Worm (Caenorhabditis elegans) whole organism, L4 larva: ENCODE measurements around the gene nlp-101.

ENCODE experiments used
- F10B5.3 ChIP-seq: sonication (generic microtip); optimal IDR thresholded peaks from 2 replicates; lab custom pipeline; 2016; ENCODE audit warnings: mild to moderate bottlenecking, missing genetic modification characterization, missing compliant biosample characterization
- F44E2.7 ChIP-seq: fragments of 200-800 bp; sonication (Bioruptor generic); IDR thresholded peaks from 2 replicates; pipeline ENCODE4 v2.1.2; 2022; ENCODE audit warnings: missing genetic modification characterization, missing compliant biosample characterization
- R02D3.7 ChIP-seq: fragments of 150-350 bp; sonication (generic microtip); optimal IDR thresholded peaks from 3 replicates; lab custom pipeline; 2014; ENCODE audit warnings: missing biosample characterization, missing genetic modification characterization
- T20F7.1 ChIP-seq: fragments of 200-800 bp; sonication (Bioruptor generic); optimal IDR thresholded peaks from 2 replicates; lab custom pipeline; 2018; ENCODE audit warnings: mild to moderate bottlenecking, missing genetic modification characterization, missing compliant biosample characterization
- T26A8.4 ChIP-seq: fragments of 200-800 bp; sonication (Bioruptor generic); IDR thresholded peaks from 2 replicates; pipeline ENCODE4 v1.3.6; 2022; ENCODE audit warnings: missing genetic modification characterization, missing compliant biosample characterization
- Y105C5A.15 ChIP-seq: fragments of 200-800 bp; sonication (Bioruptor generic); IDR thresholded peaks from 2 replicates; pipeline ENCODE4 v1.3.6; 2022; ENCODE audit warnings: missing genetic modification characterization, missing compliant biosample characterization
- Y48G9A.11 ChIP-seq: fragments of 200-800 bp; sonication (Bioruptor generic); IDR thresholded peaks from 2 replicates; pipeline ENCODE4 v1.3.6; 2022; ENCODE audit warnings: missing genetic modification reagents, missing genetic modification characterization, missing compliant biosample characterization
- Y75B8A.6 ChIP-seq: fragments of 200-800 bp; sonication (Bioruptor generic); IDR thresholded peaks from 2 replicates; pipeline ENCODE4 v1.3.6; 2022; ENCODE audit warnings: missing genetic modification reagents, missing genetic modification characterization, missing compliant biosample characterization
- aha-1 ChIP-seq: fragments of 150-350 bp; peaks from one replicate; lab custom pipeline; 2014; ENCODE audit warnings: missing biosample characterization, missing genetic modification characterization
- ama-1 ChIP-seq: fragments of 150-350 bp; optimal IDR thresholded peaks from 2 replicates; lab custom pipeline; 2014; ENCODE audit warnings: inconsistent platforms, mixed read lengths
- attf-4 ChIP-seq: sonication (generic microtip); optimal IDR thresholded peaks from 3 replicates; lab custom pipeline; 2017; ENCODE audit warnings: missing biosample characterization, missing genetic modification characterization
- ceh-44 ChIP-seq: fragments of 200-800 bp; sonication (Bioruptor generic); IDR thresholded peaks from 2 replicates; pipeline ENCODE4 v1.3.6; 2022; ENCODE audit warnings: missing genetic modification reagents, missing genetic modification characterization, missing compliant biosample characterization
- ceh-82 ChIP-seq: sonication (generic microtip); optimal IDR thresholded peaks from 2 replicates; lab custom pipeline; 2017; ENCODE audit warnings: missing biosample characterization, missing genetic modification characterization
- ces-1 ChIP-seq: fragments of 150-350 bp; sonication (generic microtip); optimal IDR thresholded peaks from 4 replicates; lab custom pipeline; 2014; ENCODE audit warnings: missing biosample characterization, missing genetic modification reagents, missing genetic modification characterization
- cey-2 ChIP-seq: sonication (generic microtip); optimal IDR thresholded peaks from 3 replicates; lab custom pipeline; 2017; ENCODE audit warnings: missing genetic modification characterization, mild to moderate bottlenecking, missing compliant biosample characterization, antibody characterized with exemption, borderline replicate concordance; ENCODE audit not compliant: insufficient read depth
- daf-12 ChIP-seq: fragments of 150-350 bp; optimal IDR thresholded peaks from 2 replicates; lab custom pipeline; 2014; ENCODE audit warnings: missing biosample characterization, missing genetic modification reagents, missing genetic modification characterization
- daf-8 ChIP-seq: fragments of 200-800 bp; sonication (Bioruptor generic); IDR thresholded peaks from 2 replicates; pipeline ENCODE4 v1.3.6; 2022; ENCODE audit warnings: missing genetic modification characterization, missing compliant biosample characterization
- duxl-1 ChIP-seq: sonication (generic microtip); optimal IDR thresholded peaks from 2 replicates; lab custom pipeline; 2016; ENCODE audit warnings: mild to moderate bottlenecking, missing genetic modification characterization, moderate library complexity, missing compliant biosample characterization; ENCODE audit not compliant: poor library complexity
- egl-27 ChIP-seq: sonication (generic microtip); optimal IDR thresholded peaks from 3 replicates; lab custom pipeline; 2017; ENCODE audit warnings: missing biosample characterization, missing genetic modification reagents, missing genetic modification characterization
- gei-8 ChIP-seq: fragments of 200-800 bp; sonication (Bioruptor generic); optimal IDR thresholded peaks from 2 replicates; lab custom pipeline; 2018; ENCODE audit warnings: mild to moderate bottlenecking, missing genetic modification characterization, missing compliant biosample characterization
- hif-1 ChIP-seq, 2 experiments: sonication (generic microtip); optimal IDR thresholded peaks; 2 replicates each; lab custom pipeline; 2016 to 2017; ENCODE audit warnings: missing compliant biosample characterization in 2 of 2, missing genetic modification characterization in 2 of 2, missing genetic modification reagents in 2 of 2, missing genotype in 2 of 2, mild to moderate bottlenecking in 1 of 2
- hlh-11 ChIP-seq: fragments of 200-800 bp; sonication (Bioruptor generic); optimal IDR thresholded peaks from 2 replicates; lab custom pipeline; 2018; ENCODE audit warnings: mild to moderate bottlenecking, missing genetic modification characterization, missing compliant biosample characterization
- hlh-30 ChIP-seq: sonication (generic microtip); optimal IDR thresholded peaks from 2 replicates; lab custom pipeline; 2017; ENCODE audit warnings: antibody characterized with exemption, mild to moderate bottlenecking, missing genetic modification characterization, missing compliant biosample characterization; ENCODE audit not compliant: insufficient read depth
- jun-1 ChIP-seq: fragments of 150-350 bp; optimal IDR thresholded peaks from 2 replicates; lab custom pipeline; 2014; ENCODE audit warnings: missing biosample characterization, missing genetic modification reagents, missing genetic modification characterization
- lin-13 ChIP-seq: fragments of 150-350 bp; optimal IDR thresholded peaks from 2 replicates; lab custom pipeline; 2014; ENCODE audit warnings: missing biosample characterization, missing genetic modification reagents, missing genetic modification characterization
- lin-29 ChIP-seq: fragments of 200-800 bp; sonication (Bioruptor generic); IDR thresholded peaks from 2 replicates; pipeline ENCODE4 v1.3.6; 2022; ENCODE audit warnings: missing genetic modification reagents, missing genetic modification characterization, missing compliant biosample characterization
- lin-39 ChIP-seq: fragments of 150-350 bp; optimal IDR thresholded peaks from 2 replicates; lab custom pipeline; 2014; ENCODE audit warnings: missing biosample characterization, missing genetic modification reagents, missing genetic modification characterization
- lir-3 ChIP-seq: sonication (generic microtip); optimal IDR thresholded peaks from 2 replicates; lab custom pipeline; 2016; ENCODE audit warnings: mild to moderate bottlenecking, missing genetic modification characterization, missing compliant biosample characterization
- mes-2 ChIP-seq: sonication (generic microtip); optimal IDR thresholded peaks from 2 replicates; lab custom pipeline; 2016; ENCODE audit warnings: missing genotype, mild to moderate bottlenecking, missing genetic modification characterization, missing compliant biosample characterization; ENCODE audit not compliant: poor library complexity, severe bottlenecking
- mxl-2 ChIP-seq: fragments of 200-800 bp; sonication (Bioruptor generic); conservative IDR thresholded peaks from 2 replicates; pipeline ENCODE4 v1.3.6; 2022; ENCODE audit warnings: missing genetic modification reagents, missing genetic modification characterization, missing compliant biosample characterization
- mxl-3 ChIP-seq: fragments of 200-800 bp; sonication (Bioruptor generic); optimal IDR thresholded peaks from 2 replicates; lab custom pipeline; 2018; ENCODE audit warnings: mild to moderate bottlenecking, missing genetic modification characterization, missing compliant biosample characterization
- nhr-10 ChIP-seq: fragments of 150-350 bp; optimal IDR thresholded peaks from 2 replicates; lab custom pipeline; 2014; ENCODE audit warnings: missing biosample characterization, missing genetic modification characterization
- nhr-102 ChIP-seq: sonication (generic microtip); optimal IDR thresholded peaks from 2 replicates; lab custom pipeline; 2016; ENCODE audit warnings: mild to moderate bottlenecking, missing genetic modification characterization, moderate library complexity, missing compliant biosample characterization
- nhr-111 ChIP-seq: fragments of 200-800 bp; sonication (Bioruptor generic); optimal IDR thresholded peaks from 2 replicates; lab custom pipeline; 2018; ENCODE audit warnings: mild to moderate bottlenecking, missing genetic modification characterization, missing compliant biosample characterization
- nhr-237 ChIP-seq: sonication (generic microtip); optimal IDR thresholded peaks from 2 replicates; lab custom pipeline; 2017; ENCODE audit warnings: missing biosample characterization, missing genetic modification characterization
- nhr-6 ChIP-seq: fragments of 150-350 bp; optimal IDR thresholded peaks from 2 replicates; lab custom pipeline; 2014; ENCODE audit warnings: missing biosample characterization, missing genetic modification characterization
- nhr-76 ChIP-seq: fragments of 150-350 bp; optimal IDR thresholded peaks from 2 replicates; lab custom pipeline; 2014; ENCODE audit warnings: missing biosample characterization, missing genetic modification characterization
- nhr-77 ChIP-seq: fragments of 150-350 bp; optimal IDR thresholded peaks from 2 replicates; lab custom pipeline; 2014; ENCODE audit warnings: missing biosample characterization, missing genetic modification characterization
- pha-4 ChIP-seq, 2 experiments: fragments of 150-350 bp in 1 of 2; fragments of 200-800 bp in 1 of 2; sonication (Bioruptor generic) in 1 of 2; IDR thresholded peaks in 1 of 2; optimal IDR thresholded peaks in 1 of 2; 2 replicates each; pipeline versions ENCODE4 v1.3.6 to Lab custom; 2014 to 2022; ENCODE audit warnings: missing genetic modification characterization in 2 of 2, missing genetic modification reagents in 2 of 2, missing biosample characterization in 1 of 2, missing compliant biosample characterization in 1 of 2
- php-3 ChIP-seq: fragments of 200-800 bp; sonication (Bioruptor generic); IDR thresholded peaks from 2 replicates; pipeline ENCODE4 v1.3.6; 2022; ENCODE audit warnings: missing genetic modification reagents, missing genetic modification characterization, missing compliant biosample characterization
- saeg-2 ChIP-seq: fragments of 200-800 bp; sonication (Bioruptor generic); IDR thresholded peaks from 2 replicates; pipeline ENCODE4 v1.3.6; 2022; ENCODE audit warnings: missing genetic modification reagents, missing genetic modification characterization, missing compliant biosample characterization
- skn-1 ChIP-seq: fragments of 150-350 bp; optimal IDR thresholded peaks from 2 replicates; lab custom pipeline; 2014; ENCODE audit warnings: missing biosample characterization, missing genetic modification characterization
- tag-97 ChIP-seq: fragments of 200-800 bp; sonication (Bioruptor generic); IDR thresholded peaks from 2 replicates; pipeline ENCODE4 v1.3.6; 2022; ENCODE audit warnings: missing genetic modification characterization, missing compliant biosample characterization
- tra-1 ChIP-seq: fragments of 200-800 bp; sonication (Bioruptor generic); IDR thresholded peaks from 2 replicates; pipeline ENCODE4 v1.3.6; 2022; ENCODE audit warnings: missing genetic modification reagents, missing genetic modification characterization, missing compliant biosample characterization
- unc-39 ChIP-seq: sonication (generic microtip); optimal IDR thresholded peaks from 2 replicates; lab custom pipeline; 2017; ENCODE audit warnings: missing biosample characterization, missing genetic modification characterization
- vab-7 ChIP-seq: fragments of 200-800 bp; sonication (Bioruptor generic); IDR thresholded peaks from 2 replicates; pipeline ENCODE4 v1.3.6; 2022; ENCODE audit warnings: missing genetic modification reagents, missing genetic modification characterization, missing compliant biosample characterization
- zag-1 ChIP-seq: fragments of 150-350 bp; optimal IDR thresholded peaks from 2 replicates; lab custom pipeline; 2014; ENCODE audit warnings: missing biosample characterization, missing genetic modification characterization
- zfp-2 ChIP-seq: sonication (generic microtip); optimal IDR thresholded peaks from 2 replicates; lab custom pipeline; 2016; ENCODE audit warnings: mild to moderate bottlenecking, missing genetic modification characterization, missing compliant biosample characterization
- zfp-3 ChIP-seq: fragments of 200-800 bp; sonication (Bioruptor generic); conservative IDR thresholded peaks from 2 replicates; pipeline ENCODE4 v1.3.6; 2022; ENCODE audit warnings: missing genetic modification reagents, missing genetic modification characterization, missing compliant biosample characterization
- zip-11 ChIP-seq: fragments of 200-800 bp; sonication (Bioruptor generic); IDR thresholded peaks from 2 replicates; pipeline ENCODE4 v1.3.6; 2022; ENCODE audit warnings: missing genetic modification characterization, missing compliant biosample characterization

Gene nlp-101

DNA sequence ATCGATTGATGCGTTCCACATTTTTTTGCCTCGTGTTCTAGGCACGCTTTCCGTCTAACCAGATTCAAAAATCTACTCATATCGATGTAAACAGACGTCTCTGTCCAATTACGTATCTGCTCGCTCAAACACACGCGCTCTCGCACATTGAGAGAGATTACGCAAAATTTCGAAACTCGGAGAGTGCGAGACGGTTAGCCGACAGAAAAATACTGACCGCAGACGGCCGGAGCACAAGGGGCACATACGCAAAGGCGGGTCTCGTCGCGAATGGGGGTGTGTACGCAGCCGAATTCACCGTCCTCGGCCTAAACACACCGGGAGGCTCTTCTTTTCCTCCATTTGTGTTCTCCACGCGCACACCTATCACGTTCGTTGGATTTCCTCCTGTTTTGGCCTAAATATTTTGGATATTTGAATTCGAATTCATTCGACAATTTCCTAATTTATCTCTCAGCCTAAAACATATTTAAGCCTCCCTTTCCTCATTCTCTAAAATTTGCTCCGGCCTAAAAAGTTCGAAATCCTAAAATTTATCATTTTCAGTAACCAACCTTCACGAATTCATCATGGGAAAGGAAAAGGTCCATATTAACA is 15.5 kb upstream of the nlp-101 start, which contains the start of gene eef-1A.2 (continued):
- TF ChIP-seq lin-13, result peak; percentile 89
- peak; percentile 78 for TF ChIP-seq nhr-102 (tag; lab: Kevin White, UChicago)
- peak; percentile 64 for TF ChIP-seq zfp-2
- TF ChIP-seq nhr-10 (tag; lab: Kevin White, UChicago), result peak; percentile 58
- TF ChIP-seq lin-39 (tag; lab: Kevin White, UChicago), result no peak
- no peak for TF ChIP-seq R02D3.7 (tag; lab: Kevin White, UChicago)
- TF ChIP-seq nhr-77 (tag; lab: Kevin White, UChicago), result peak; percentile 89
- TF ChIP-seq vab-7 (GFP tag; lab: Robert Waterston, UW), result peak; percentile 45; the same call in 1 of the 2 replicates
- no peak for TF ChIP-seq zip-11 (GFP tag; lab: Robert Waterston, UW)
- TF ChIP-seq T20F7.1 (GFP tag; lab: Kevin White, UChicago), result peak; percentile 84
- no peak for TF ChIP-seq nhr-111
- TF ChIP-seq mes-2, result peak; percentile 81
- no peak for TF ChIP-seq zag-1
- TF ChIP-seq ama-1 (lab: Kevin White, UChicago), result no peak
- peak; percentile 100 for TF ChIP-seq aha-1 (tag; lab: Kevin White, UChicago)
- no peak for TF ChIP-seq ceh-44 (GFP tag; lab: Robert Waterston, UW)
- peak; percentile 40 to 97 for TF ChIP-seq hif-1 (tag; optimal IDR thresholded peaks at IDR 0.05; lab: Kevin White, UChicago)
- no peak for TF ChIP-seq unc-39 (tag; lab: Kevin White, UChicago)
- no peak for TF ChIP-seq F10B5.3 (tag; lab: Kevin White, UChicago)
- 0 out of 2 replicates have a peak, but pooled peaks have one; percentile 44 for TF ChIP-seq mxl-2 (GFP tag; lab: Robert Waterston, UW)
- peak; percentile 89 for TF ChIP-seq T26A8.4 (GFP tag; lab: Robert Waterston, UW)
- no peak for TF ChIP-seq Y48G9A.11 (GFP tag; lab: Robert Waterston, UW)
- TF ChIP-seq mxl-3, result peak; percentile 98
- 0 out of 2 replicates have a peak, but pooled peaks have one; percentile 54 for TF ChIP-seq Y75B8A.6 (GFP tag; lab: Robert Waterston, UW)
- TF ChIP-seq ces-1 (GFP tag; lab: Kevin White, UChicago), result peak; percentile 48
- TF ChIP-seq ceh-82 (tag; lab: Kevin White, UChicago), result no peak
- TF ChIP-seq tag-97 (GFP tag; lab: Robert Waterston, UW), result no peak
- TF ChIP-seq zfp-3 (GFP tag; lab: Robert Waterston, UW), result 0 out of 2 replicates have a peak, but pooled peaks have one; percentile 48
- peak; percentile 38 for TF ChIP-seq skn-1 (tag; lab: Kevin White, UChicago)
- TF ChIP-seq hlh-11 (tag; lab: Kevin White, UChicago), result peak; percentile 98
- TF ChIP-seq nhr-76 (tag; lab: Kevin White, UChicago), result peak; percentile 30
- TF ChIP-seq daf-12 (tag; lab: Kevin White, UChicago), result no peak
- TF ChIP-seq tra-1 (GFP tag; lab: Robert Waterston, UW), result peak; percentile 90
- TF ChIP-seq attf-4 (tag; lab: Kevin White, UChicago), result no peak
- peak; percentile 83 for TF ChIP-seq saeg-2 (GFP tag; lab: Robert Waterston, UW)
- TF ChIP-seq cey-2, result no peak
- peak; percentile 90 for TF ChIP-seq jun-1 (tag; lab: Kevin White, UChicago)
- TF ChIP-seq Y105C5A.15 (GFP tag; lab: Robert Waterston, UW), result no peak
- no peak for TF ChIP-seq lir-3
- peak; percentile 98 for TF ChIP-seq hlh-30 (tag; lab: Kevin White, UChicago)
- TF ChIP-seq pha-4 (GFP tag; IDR thresholded peaks at IDR 0.05; lab: Robert Waterston, UW), result peak; percentile 91
- TF ChIP-seq pha-4 (tag; optimal IDR thresholded peaks at IDR 0.05; lab: Kevin White, UChicago), result peak; percentile 83
- no peak for TF ChIP-seq daf-8
- TF ChIP-seq php-3 (GFP tag; lab: Robert Waterston, UW), result peak; percentile 86
- no peak for TF ChIP-seq egl-27 (tag; lab: Kevin White, UChicago)
- TF ChIP-seq lin-29 (GFP tag; lab: Robert Waterston, UW), result no peak
- peak; percentile 43 for TF ChIP-seq gei-8 (GFP tag; lab: Kevin White, UChicago)
- TF ChIP-seq duxl-1 (tag; lab: Kevin White, UChicago), result peak; percentile 73
- no peak for TF ChIP-seq F44E2.7
- peak; percentile 87 for TF ChIP-seq nhr-6
- peak; percentile 66 for TF ChIP-seq nhr-237
